Worm (Caenorhabditis elegans): ENCODE measurements around the gene qns-1.

Gene qns-1

ce11 chrIV:10219208-10219607 is at the start of gene qns-1:
Gene qns-1, minus strand, starts transcription at chrIV:10219308.
- peak in 1 of 3 experiments; percentile 12 for TF ChIP-seq lin-35 (GFP tag; optimal IDR thresholded peaks at IDR 0.05)
- TF ChIP-seq snpc-3.4 (tag; optimal IDR thresholded peaks at IDR 0.05) = peak; percentile 15
- no peak for TF ChIP-seq fkh-3 (tag; optimal IDR thresholded peaks at IDR 0.05)

DNA sequence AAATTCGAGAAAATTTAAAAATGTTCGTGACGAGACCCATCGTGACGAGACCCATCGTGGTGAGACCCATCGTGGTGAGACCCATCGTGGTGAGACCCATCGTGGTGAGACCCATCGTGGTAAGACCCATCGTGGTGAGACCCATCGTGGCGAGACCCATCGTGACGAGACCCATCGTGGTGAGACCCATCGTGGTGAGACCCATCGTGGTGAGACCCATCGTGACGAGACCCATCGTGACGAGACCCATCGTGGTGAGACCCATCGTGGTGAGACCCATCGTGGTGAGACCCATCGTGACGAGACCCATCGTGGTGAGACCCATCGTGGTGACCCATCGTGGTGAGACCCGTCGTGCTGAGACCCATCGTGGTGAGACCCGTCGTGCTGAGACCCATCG is 43.8 kb upstream of the qns-1 start:
- 0 out of 2 replicates have a peak, but pooled peaks have one; percentile 8 for TF ChIP-seq lag-1 (GFP tag; IDR thresholded peaks at IDR 0.05)
- 0 out of 2 replicates have a peak, but pooled peaks have one; percentile 37 for TF ChIP-seq D2030.7 (GFP tag; IDR thresholded peaks at IDR 0.05)
- TF ChIP-seq aptf-3 (GFP tag; IDR thresholded peaks at IDR 0.05) = 0 out of 2 replicates have a peak, but pooled peaks have one; percentile 36
- TF ChIP-seq F33H1.4 (GFP tag; IDR thresholded peaks at IDR 0.05) = peak; percentile 63
- 0 out of 2 replicates have a peak, but pooled peaks have one; percentile 59 for TF ChIP-seq Y95B8A.8 (GFP tag; IDR thresholded peaks at IDR 0.05)
- TF ChIP-seq egrh-3 (GFP tag; IDR thresholded peaks at IDR 0.05) = peak; percentile 83
- TF ChIP-seq madf-6 (GFP tag; IDR thresholded peaks at IDR 0.05) = 0 out of 2 replicates have a peak, but pooled peaks have one; percentile 33
- TF ChIP-seq B0019.2 (GFP tag; conservative IDR thresholded peaks at IDR 0.05) = peak; percentile 4; the same call in 1 of the 2 replicates
- 0 out of 2 replicates have a peak, but pooled peaks have one; percentile 40 for TF ChIP-seq dox-1 (GFP tag; IDR thresholded peaks at IDR 0.05)
- TF ChIP-seq F37B4.10 (GFP tag; IDR thresholded peaks at IDR 0.05) = 0 out of 2 replicates have a peak, but pooled peaks have one; percentile 85
- 0 out of 2 replicates have a peak, but pooled peaks have one; percentile 15 for TF ChIP-seq egl-18 (GFP tag; IDR thresholded peaks at IDR 0.05)
- peak; percentile 52; the same call in 1 of the 2 replicates for TF ChIP-seq pbrm-1 (GFP tag; IDR thresholded peaks at IDR 0.05)

DNA sequence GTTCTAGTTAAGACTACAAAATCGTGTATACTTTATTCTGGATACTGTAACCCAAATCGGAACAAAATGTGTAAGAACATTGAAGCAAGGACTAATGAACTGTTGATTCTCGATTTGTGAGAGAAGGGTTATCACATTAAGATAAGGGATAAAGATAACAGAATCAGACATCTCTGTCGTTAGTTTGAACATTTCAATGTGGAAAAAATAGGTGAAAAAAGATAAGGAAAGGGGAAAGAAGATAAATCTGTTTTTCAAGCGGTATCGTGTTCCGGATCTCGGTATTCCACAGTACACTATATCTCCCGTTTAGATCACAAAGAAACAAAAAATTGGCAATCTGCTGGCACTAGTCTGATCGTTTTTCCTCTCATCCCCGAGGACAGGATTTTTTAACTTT is 42.0 kb upstream of the qns-1 start:
- TF ChIP-seq pha-4 (tag; optimal IDR thresholded peaks at IDR 0.05) (no peak), madf-6 (GFP tag; IDR thresholded peaks at IDR 0.05) (no peak), Y67H2A.10 (GFP tag; conservative IDR thresholded peaks at IDR 0.05) (no peak), let-526 (GFP tag; IDR thresholded peaks at IDR 0.05) (no peak), repo-1 (tag; optimal IDR thresholded peaks at IDR 0.05) (no peak), attf-3 (GFP tag; conservative IDR thresholded peaks at IDR 0.05) (no peak), T07F8.4 (tag; optimal IDR thresholded peaks at IDR 0.05) (no peak), hlh-12 (tag; optimal IDR thresholded peaks at IDR 0.05) (no peak), atf-7 (tag; optimal IDR thresholded peaks at IDR 0.05) (no peak), mel-28 (tag; optimal IDR thresholded peaks at IDR 0.05; ENCODE audit: borderline replicate concordance) (no peak), zfh-2 (GFP tag; conservative IDR thresholded peaks at IDR 0.05) (no peak), lin-54 (GFP tag; optimal IDR thresholded peaks at IDR 0.05) (no peak), ceh-100 (GFP tag; IDR thresholded peaks at IDR 0.05) (no peak), madf-3 (GFP tag; IDR thresholded peaks at IDR 0.05) (no peak)

- TF ChIP-seq efl-1 (GFP tag; optimal IDR thresholded peaks at IDR 0.05) = no peak
- TF ChIP-seq K12H6.12 (tag; optimal IDR thresholded peaks at IDR 0.05) = no peak
- TF ChIP-seq ekl-4 (GFP tag; IDR thresholded peaks at IDR 0.05) = no peak
Observed at ce11 chrIV:10259557-10259956, 40.4 kb upstream of the qns-1 start, which contains the start of gene F01G10.9. Gene F01G10.9, minus strand, starts transcription at chrIV:10259657.

DNA sequence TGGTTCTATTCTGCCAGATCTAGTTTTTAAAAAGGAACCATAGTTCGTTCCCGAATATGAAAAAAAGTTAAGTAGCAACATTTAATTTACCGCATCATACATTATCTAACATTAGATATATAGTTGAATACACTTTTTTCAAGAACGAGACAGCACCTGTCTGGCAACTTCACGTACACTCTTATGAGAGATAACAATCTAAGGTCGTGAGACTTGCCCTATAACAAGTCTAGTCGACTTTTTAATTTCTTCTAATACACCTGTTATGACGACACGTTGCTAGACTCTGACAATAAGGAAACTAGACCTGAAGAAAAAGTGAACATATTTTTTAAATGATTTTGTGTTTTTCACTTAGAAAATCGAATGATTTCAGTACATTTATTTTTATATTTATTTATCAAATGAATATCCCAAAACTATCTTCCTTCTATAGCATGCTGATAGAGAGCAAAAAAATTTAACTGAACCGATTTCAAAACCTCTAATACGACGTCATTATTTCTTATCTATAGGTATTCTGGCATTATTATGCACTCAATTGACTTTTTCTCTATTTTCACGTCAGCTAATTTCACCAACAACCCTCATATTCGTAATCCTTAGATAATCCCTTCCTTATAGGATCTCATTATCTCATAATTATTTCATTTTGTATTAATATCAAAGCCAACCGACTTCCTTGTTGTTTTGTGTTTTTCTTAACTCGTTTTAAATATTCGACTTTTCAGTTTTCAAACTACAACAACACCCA is 34.0 kb upstream of the qns-1 start:
- TF ChIP-seq zfh-2 (GFP tag; conservative IDR thresholded peaks at IDR 0.05) (no peak), dox-1 (GFP tag; IDR thresholded peaks at IDR 0.05) (no peak), snpc-1.1 (tag; optimal IDR thresholded peaks at IDR 0.05; ENCODE audit: insufficient read depth) (no peak), snpc-3.4 (tag; optimal IDR thresholded peaks at IDR 0.05) (no peak), F22D6.2 (tag; optimal IDR thresholded peaks at IDR 0.05) (no peak), cebp-1 (GFP tag; IDR thresholded peaks at IDR 0.05) (no peak), cebp-1 (tag; optimal IDR thresholded peaks at IDR 0.05) (peak; percentile 9), dpl-1 (GFP tag; optimal IDR thresholded peaks at IDR 0.05) (no peak), F10E7.11 (tag; optimal IDR thresholded peaks at IDR 0.05) (no peak), nfya-1 (tag; optimal IDR thresholded peaks at IDR 0.05; ENCODE audit: borderline replicate concordance, insufficient read depth) (no peak), F55B11.4 (tag; optimal IDR thresholded peaks at IDR 0.05; ENCODE audit: borderline replicate concordance, insufficient read depth) (no peak), aptf-3 (GFP tag; IDR thresholded peaks at IDR 0.05) (no peak), ekl-4 (GFP tag; IDR thresholded peaks at IDR 0.05) (0 out of 2 replicates have a peak, but pooled peaks have one; percentile 5), xnd-1 (tag; optimal IDR thresholded peaks at IDR 0.05) (no peak)

Data from whole organism, young adult.